Fruit fly (Drosophila melanogaster) whole organism, embryonic: ENCODE results near the gene CG34265.

Experiments
- Antp ChIP-seq: fragments of 200-800 bp; sonication (Bioruptor generic); optimal IDR thresholded peaks from 3 replicates; lab custom pipeline; 2016; ENCODE audit warnings: missing biosample characterization, missing genetic modification characterization
- Atf-2 ChIP-seq: fragments of 200-800 bp; sonication (Bioruptor generic); optimal IDR thresholded peaks from 2 replicates; lab custom pipeline; 2016; ENCODE audit warnings: missing biosample characterization, missing genetic modification characterization
- Bteb2 ChIP-seq: fragments of 200-800 bp; sonication (Bioruptor generic); optimal IDR thresholded peaks from 2 replicates; lab custom pipeline; 2016; ENCODE audit warnings: missing biosample characterization, missing genetic modification characterization
- C15 ChIP-seq: fragments of 200-800 bp; sonication (Bioruptor generic); IDR thresholded peaks from 3 replicates; pipeline ENCODE4 v1.3.6; 2022; ENCODE audit warnings: missing biosample characterization, missing genetic modification characterization
- CG11504 ChIP-seq: fragments of 200-800 bp; sonication (Bioruptor generic); optimal IDR thresholded peaks from 3 replicates; lab custom pipeline; 2019; ENCODE audit warnings: missing biosample characterization, mild to moderate bottlenecking, missing genetic modification characterization, moderate library complexity
- CG15514 ChIP-seq: fragments of 200-800 bp; sonication (Bioruptor generic); optimal IDR thresholded peaks from 3 replicates; lab custom pipeline; 2017; ENCODE audit warnings: missing biosample characterization, missing genetic modification characterization, mild to moderate bottlenecking, moderate library complexity, missing genetic modification reagents
- CG1603 ChIP-seq: fragments of 200-800 bp; sonication (Bioruptor generic); optimal IDR thresholded peaks from 2 replicates; lab custom pipeline; 2019; ENCODE audit warnings: missing biosample characterization, mild to moderate bottlenecking, missing genetic modification characterization, moderate library complexity
- CG17359 ChIP-seq: fragments of 200-800 bp; sonication (Bioruptor generic); optimal IDR thresholded peaks from 3 replicates; lab custom pipeline; 2018; ENCODE audit warnings: missing biosample characterization, mild to moderate bottlenecking, missing genetic modification characterization, moderate library complexity
- CG17802 ChIP-seq: fragments of 200-800 bp; sonication (Bioruptor generic); optimal IDR thresholded peaks from 2 replicates; lab custom pipeline; 2018; ENCODE audit warnings: missing biosample characterization, mild to moderate bottlenecking, missing genetic modification characterization, moderate library complexity
- CG18476 ChIP-seq: fragments of 200-800 bp; sonication (Bioruptor generic); optimal IDR thresholded peaks from 2 replicates; lab custom pipeline; 2016; ENCODE audit warnings: missing biosample characterization, mild to moderate bottlenecking, missing genetic modification characterization
- CG30431 ChIP-seq: fragments of 200-800 bp; sonication (Bioruptor generic); optimal IDR thresholded peaks from 2 replicates; lab custom pipeline; 2017; ENCODE audit warnings: missing biosample characterization, missing genetic modification characterization
- CG34376 ChIP-seq: fragments of 200-800 bp; sonication (Bioruptor generic); optimal IDR thresholded peaks from 2 replicates; lab custom pipeline; 2018; ENCODE audit warnings: missing biosample characterization, mild to moderate bottlenecking, missing genetic modification characterization
- CG42726 ChIP-seq: fragments of 200-800 bp; sonication (Bioruptor generic); IDR thresholded peaks from 2 replicates; pipeline ENCODE4 v1.3.6; 2022; ENCODE audit warnings: missing biosample characterization, missing genetic modification characterization; ENCODE audit not compliant: partially characterized antibody
- CG9609 ChIP-seq: fragments of 200-800 bp; sonication (Bioruptor generic); optimal IDR thresholded peaks from 3 replicates; lab custom pipeline; 2016; ENCODE audit warnings: missing biosample characterization, missing genetic modification characterization
- CG9932 ChIP-seq: fragments of 200-800 bp; sonication (Bioruptor generic); IDR thresholded peaks from 2 replicates; pipeline ENCODE4 v1.3.6; 2022; ENCODE audit warnings: missing biosample characterization, missing genetic modification characterization
- Camta ChIP-seq: fragments of 200-800 bp; sonication (Bioruptor generic); optimal IDR thresholded peaks from 2 replicates; lab custom pipeline; 2016; ENCODE audit warnings: missing biosample characterization, missing genetic modification characterization
- Dad ChIP-seq: fragments of 200-800 bp; sonication (Bioruptor generic); optimal IDR thresholded peaks from 3 replicates; lab custom pipeline; 2016; ENCODE audit warnings: missing biosample characterization, missing genetic modification characterization
- Dfd ChIP-seq, 2 experiments: fragments of >200 bp; optimal IDR thresholded peaks; 2 replicates each; lab custom pipeline; 2017; ENCODE audit warnings: missing biosample characterization in 2 of 2, missing genetic modification characterization in 2 of 2
- Dp ChIP-seq: fragments of 200-800 bp; sonication (Bioruptor generic); optimal IDR thresholded peaks from 2 replicates; lab custom pipeline; 2018; ENCODE audit warnings: missing biosample characterization, mild to moderate bottlenecking, missing genetic modification characterization, moderate library complexity
- E2f1 ChIP-seq: fragments of 200-800 bp; sonication (Bioruptor generic); IDR thresholded peaks from 2 replicates; pipeline ENCODE4 v1.3.6; 2022; ENCODE audit warnings: missing biosample characterization, missing genetic modification characterization
- Ets97D ChIP-seq: fragments of 200-800 bp; sonication (Bioruptor generic); optimal IDR thresholded peaks from 3 replicates; lab custom pipeline; 2016; ENCODE audit warnings: missing biosample characterization, missing genetic modification characterization
- Fer3 ChIP-seq: fragments of 200-800 bp; sonication (Bioruptor generic); optimal IDR thresholded peaks from 2 replicates; lab custom pipeline; 2018; ENCODE audit warnings: missing biosample characterization, mild to moderate bottlenecking, missing genetic modification characterization, moderate library complexity
- H2.0 ChIP-seq: fragments of 200-800 bp; sonication (Bioruptor generic); IDR thresholded peaks from 2 replicates; pipeline ENCODE4 v1.3.6; 2022; ENCODE audit warnings: missing biosample characterization, missing genetic modification characterization
- HLHmδ ChIP-seq: fragments of 200-800 bp; sonication (Bioruptor generic); optimal IDR thresholded peaks from 2 replicates; lab custom pipeline; 2018; ENCODE audit warnings: missing biosample characterization, mild to moderate bottlenecking, missing genetic modification characterization, moderate library complexity
- Lhr ChIP-seq: fragments of 200-800 bp; sonication (Bioruptor generic); optimal IDR thresholded peaks from 3 replicates; lab custom pipeline; 2017; ENCODE audit warnings: mild to moderate bottlenecking, missing biosample characterization, missing genetic modification reagents, missing genetic modification characterization
- NK7.1 ChIP-seq: fragments of 200-800 bp; sonication (Bioruptor generic); optimal IDR thresholded peaks from 3 replicates; lab custom pipeline; 2016; ENCODE audit warnings: missing biosample characterization, missing genetic modification characterization
- Oaz ChIP-seq: fragments of 200-800 bp; sonication (Bioruptor generic); IDR thresholded peaks from 2 replicates; pipeline ENCODE4 v1.3.6; 2022; ENCODE audit warnings: missing biosample characterization, missing genetic modification characterization
- Optix ChIP-seq: fragments of 200-800 bp; sonication (Bioruptor generic); IDR thresholded peaks from 3 replicates; pipeline ENCODE4 v1.3.6; 2022; ENCODE audit warnings: missing biosample characterization, missing genetic modification characterization
- Poxn ChIP-seq: fragments of 200-800 bp; sonication (Bioruptor generic); IDR thresholded peaks from 2 replicates; pipeline ENCODE4 v1.3.6; 2022; ENCODE audit warnings: missing biosample characterization, missing genetic modification characterization
- Sox102F ChIP-seq: fragments of 200-800 bp; sonication (Bioruptor generic); optimal IDR thresholded peaks from 2 replicates; lab custom pipeline; 2018; ENCODE audit warnings: missing biosample characterization, mild to moderate bottlenecking, missing genetic modification characterization, moderate library complexity
- ac ChIP-seq: fragments of 200-800 bp; sonication (Bioruptor generic); optimal IDR thresholded peaks from 3 replicates; lab custom pipeline; 2017; ENCODE audit warnings: missing biosample characterization, mild to moderate bottlenecking, missing genetic modification characterization
- bcd ChIP-seq: fragments of 200-800 bp; sonication (Bioruptor generic); optimal IDR thresholded peaks from 2 replicates; lab custom pipeline; 2017; ENCODE audit warnings: missing biosample characterization, mild to moderate bottlenecking, missing genetic modification characterization
- bowl ChIP-seq: fragments of 200-800 bp; sonication (Bioruptor generic); IDR thresholded peaks from 2 replicates; pipeline ENCODE4 v1.3.6; 2022; ENCODE audit warnings: missing biosample characterization, missing genetic modification characterization
- corto ChIP-seq: fragments of 200-800 bp; sonication (Bioruptor generic); optimal IDR thresholded peaks from 2 replicates; lab custom pipeline; 2016; ENCODE audit warnings: missing biosample characterization, mild to moderate bottlenecking, missing genetic modification characterization, moderate library complexity
- dati ChIP-seq: fragments of 200-800 bp; sonication (Bioruptor generic); IDR thresholded peaks from 2 replicates; pipeline ENCODE4 v1.3.6; 2022; ENCODE audit warnings: missing biosample characterization, missing genetic modification characterization
- disco-r ChIP-seq: fragments of 200-800 bp; sonication (Bioruptor generic); optimal IDR thresholded peaks from 2 replicates; lab custom pipeline; 2016; ENCODE audit warnings: missing biosample characterization, missing genetic modification characterization
- dm ChIP-seq: fragments of 200-800 bp; sonication (Bioruptor generic); optimal IDR thresholded peaks from 3 replicates; lab custom pipeline; 2016; ENCODE audit warnings: missing biosample characterization, missing genetic modification characterization
- emc ChIP-seq: fragments of 200-800 bp; sonication (Bioruptor generic); optimal IDR thresholded peaks from 2 replicates; lab custom pipeline; 2016; ENCODE audit warnings: missing biosample characterization, missing genetic modification characterization
- fd96Cb ChIP-seq: fragments of 200-800 bp; sonication (Bioruptor generic); optimal IDR thresholded peaks from 2 replicates; lab custom pipeline; 2018; ENCODE audit warnings: missing biosample characterization, mild to moderate bottlenecking, missing genetic modification characterization, moderate library complexity
- gce ChIP-seq: fragments of 200-800 bp; sonication (Bioruptor generic); IDR thresholded peaks from 3 replicates; pipeline ENCODE4 v1.3.6; 2022; ENCODE audit warnings: missing biosample characterization, missing genetic modification characterization
- gcm ChIP-seq: fragments of 200-800 bp; sonication (Bioruptor generic); optimal IDR thresholded peaks from 2 replicates; lab custom pipeline; 2019; ENCODE audit warnings: missing biosample characterization, mild to moderate bottlenecking, missing genetic modification characterization, moderate library complexity
- ham ChIP-seq: fragments of 200-800 bp; sonication (Bioruptor generic); IDR thresholded peaks from 2 replicates; pipeline ENCODE4 v1.3.6; 2022; ENCODE audit warnings: missing biosample characterization, missing genetic modification characterization
- jing ChIP-seq: fragments of 200-800 bp; sonication (Bioruptor generic); optimal IDR thresholded peaks from 2 replicates; lab custom pipeline; 2018; ENCODE audit warnings: missing biosample characterization, mild to moderate bottlenecking, missing genetic modification characterization
- p53 ChIP-seq: fragments of 200-800 bp; sonication (Bioruptor generic); optimal IDR thresholded peaks from 2 replicates; lab custom pipeline; 2016; ENCODE audit warnings: missing biosample characterization, missing genetic modification characterization
- pan ChIP-seq, 4 experiments: fragments of >200 bp in 3 of 4; fragments of 200-800 bp in 1 of 4; sonication (Bioruptor generic) in 1 of 4; optimal IDR thresholded peaks in 3 of 4; IDR thresholded peaks in 1 of 4; 2 replicates each; pipeline versions ENCODE4 v1.3.6 to Lab custom; 2017 to 2022; ENCODE audit warnings: missing biosample characterization in 2 of 4, missing genetic modification characterization in 2 of 4, mixed read lengths in 1 of 4
- pita ChIP-seq: fragments of 200-800 bp; sonication (Bioruptor generic); optimal IDR thresholded peaks from 2 replicates; lab custom pipeline; 2017; ENCODE audit warnings: missing biosample characterization, mild to moderate bottlenecking, missing genetic modification characterization
- sna ChIP-seq: fragments of 200-800 bp; sonication (Bioruptor generic); IDR thresholded peaks from 2 replicates; pipeline ENCODE4 v1.3.6; 2022; ENCODE audit warnings: missing biosample characterization, missing genetic modification characterization; ENCODE audit not compliant: partially characterized antibody
- stwl ChIP-seq: fragments of 200-800 bp; sonication (Bioruptor generic); optimal IDR thresholded peaks from 3 replicates; lab custom pipeline; 2018; ENCODE audit warnings: missing biosample characterization, mild to moderate bottlenecking, missing genetic modification characterization, moderate library complexity
- tin ChIP-seq: fragments of 200-800 bp; sonication (Bioruptor generic); optimal IDR thresholded peaks from 3 replicates; lab custom pipeline; 2016; ENCODE audit warnings: missing biosample characterization, missing genetic modification characterization
- tio ChIP-seq: fragments of 200-800 bp; sonication (Bioruptor generic); optimal IDR thresholded peaks from 2 replicates; lab custom pipeline; 2017; ENCODE audit warnings: missing biosample characterization, missing genetic modification characterization, inconsistent platforms

CG34265 gene

DNA sequence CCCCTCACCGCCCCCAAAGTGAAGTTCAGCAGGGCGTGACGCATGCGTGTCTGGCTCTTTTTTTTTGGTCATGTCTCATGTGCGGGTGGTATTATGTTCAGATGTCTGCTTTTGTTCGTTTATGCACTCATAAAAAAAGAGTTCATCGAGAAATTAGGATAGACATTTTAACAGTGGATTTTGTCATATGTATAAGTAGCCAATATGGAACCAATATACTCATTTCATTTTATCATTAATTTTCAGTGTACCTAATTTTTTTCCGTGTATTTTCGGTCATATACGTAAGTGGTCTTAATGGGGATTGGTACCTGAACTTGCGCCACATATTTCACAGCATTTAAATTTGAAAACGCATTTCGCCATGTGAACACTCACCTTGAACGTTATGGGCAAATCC, 32.1 kb downstream of the CG34265 start (continued):
- TF ChIP-seq E2f1 (no peak), CG11504 (peak; percentile 83), CG9932 (GFP tag; lab: Robert Waterston, UW) (no peak; the same call in 1 of the 2 replicates), bcd (GFP tag; lab: Kevin White, UChicago) (peak; percentile 49), Atf-2 (GFP tag; lab: Kevin White, UChicago) (no peak), Dfd (GFP tag; optimal IDR thresholded peaks at IDR 0.05; lab: Kevin White, UChicago) (no peak), Dad (GFP tag; lab: Kevin White, UChicago) (peak; percentile 16), Dp (GFP tag; lab: Kevin White, UChicago) (no peak), gcm (GFP tag; lab: Kevin White, UChicago) (peak; percentile 61), stwl (no peak), dati (GFP tag; lab: Robert Waterston, UW) (peak; percentile 28; the same call in 1 of the 2 replicates), dm (GFP tag; lab: Kevin White, UChicago) (no peak), Oaz (GFP tag; lab: Robert Waterston, UW) (peak; percentile 67), CG15514 (peak; percentile 27), disco-r (GFP tag; lab: Kevin White, UChicago) (peak; percentile 2), CG1603 (peak; percentile 78), CG34376 (no peak), sna (no peak), Optix (GFP tag; lab: Robert Waterston, UW) (peak; percentile 45; the same call in 1 of the 3 replicates), corto (GFP tag; lab: Kevin White, UChicago) (no peak), CG17359 (tag; lab: Kevin White, UChicago) (peak; percentile 84), NK7.1 (peak; percentile 30), Antp (GFP tag; lab: Kevin White, UChicago) (peak; percentile 22), C15 (GFP tag; lab: Robert Waterston, UW) (0 out of 3 replicates have a peak, but pooled peaks have one; percentile 55), tin (GFP tag; lab: Kevin White, UChicago) (peak; percentile 68), Lhr (GFP tag; lab: Kevin White, UChicago) (no peak), pan (optimal IDR thresholded peaks at IDR 0.05; lab: Kevin White, UChicago) (no peak), pan (GFP tag; optimal IDR thresholded peaks at IDR 0.05 in 1 of 2, IDR thresholded peaks at IDR 0.05 in 1 of 2) (peak in 1 of 2 experiments; percentile 83), p53 (no peak), emc (GFP tag; lab: Kevin White, UChicago) (no peak), jing (GFP tag; lab: Kevin White, UChicago) (no peak), gce (0 out of 3 replicates have a peak, but pooled peaks have one; percentile 22), Bteb2 (GFP tag; lab: Kevin White, UChicago) (no peak), Fer3 (tag; lab: Kevin White, UChicago) (peak; percentile 64), CG42726 (no peak), HLHmδ (GFP tag; lab: Kevin White, UChicago) (no peak), CG18476 (GFP tag; lab: Kevin White, UChicago) (peak; percentile 30), Sox102F (GFP tag; lab: Kevin White, UChicago) (peak; percentile 67), fd96Cb (tag; lab: Kevin White, UChicago) (peak; percentile 71), CG17802 (tag; lab: Kevin White, UChicago) (peak; percentile 4), tio (GFP tag; lab: Kevin White, UChicago) (peak; percentile 25), ham (no peak), CG9609 (GFP tag; lab: Kevin White, UChicago) (no peak), Camta (GFP tag; lab: Kevin White, UChicago) (peak; percentile 58), Ets97D (GFP tag; lab: Kevin White, UChicago) (no peak), Poxn (GFP tag; lab: Robert Waterston, UW) (no peak), CG30431 (peak; percentile 16), ac (GFP tag; lab: Kevin White, UChicago) (no peak), bowl (GFP tag; lab: Robert Waterston, UW) (no peak), pita (GFP tag; lab: Kevin White, UChicago) (no peak), H2.0 (peak; percentile 71)
